Worm (Caenorhabditis elegans): ENCODE data around the gene Y71H10B.1.

Y71H10B.1 gene

DNA sequence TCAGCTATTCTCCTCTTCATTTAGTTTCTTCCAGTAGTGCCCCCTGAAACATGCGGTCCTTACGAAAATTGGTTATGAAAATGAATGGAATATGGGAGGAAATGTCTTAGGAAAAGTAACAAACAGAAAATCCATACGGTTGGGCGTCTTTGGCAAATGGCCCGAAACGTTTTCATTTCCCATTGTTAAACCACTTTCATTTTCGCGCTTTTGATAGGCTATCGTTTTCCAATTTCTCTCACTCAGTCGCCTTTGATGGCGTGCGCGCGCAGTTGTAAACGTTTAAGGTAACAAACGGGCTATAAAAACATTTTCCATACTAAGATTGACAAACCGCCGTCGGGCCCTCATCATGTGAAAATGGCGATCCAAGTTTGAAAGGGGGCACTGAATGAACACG lies 45.0 kb downstream of the Y71H10B.1 start:
- TF ChIP-seq F13C5.2 (tag; optimal IDR thresholded peaks at IDR 0.05) (no peak), flt-1 (GFP tag; IDR thresholded peaks at IDR 0.05) (no peak), B0310.2 (tag; optimal IDR thresholded peaks at IDR 0.05) (no peak)

DNA sequence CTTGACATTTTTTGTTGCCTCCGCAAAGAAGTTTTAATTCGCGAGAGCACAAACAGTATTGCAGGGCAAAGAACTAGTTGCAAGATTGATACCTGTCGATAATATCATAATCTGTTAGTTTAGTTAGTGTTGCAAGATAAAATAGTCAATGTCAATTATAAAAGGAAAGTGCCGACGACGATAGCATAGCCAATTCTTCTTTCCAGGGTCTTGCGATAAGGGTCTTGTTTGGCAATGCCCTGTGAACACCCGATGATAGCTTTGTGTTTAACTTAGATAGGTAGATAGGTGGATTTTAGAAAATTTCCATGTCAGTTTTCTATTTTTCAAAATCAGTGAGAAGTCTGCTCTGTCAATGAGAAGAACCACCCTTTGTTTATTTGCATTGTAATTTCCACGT lies 45.8 kb downstream of the Y71H10B.1 start:
- TF ChIP-seq tbx-11 (GFP tag; IDR thresholded peaks at IDR 0.05) (no peak), hmg-4 (GFP tag; optimal IDR thresholded peaks at IDR 0.05) (no peak), ceh-36 (tag; optimal IDR thresholded peaks at IDR 0.05) (no peak)

DNA sequence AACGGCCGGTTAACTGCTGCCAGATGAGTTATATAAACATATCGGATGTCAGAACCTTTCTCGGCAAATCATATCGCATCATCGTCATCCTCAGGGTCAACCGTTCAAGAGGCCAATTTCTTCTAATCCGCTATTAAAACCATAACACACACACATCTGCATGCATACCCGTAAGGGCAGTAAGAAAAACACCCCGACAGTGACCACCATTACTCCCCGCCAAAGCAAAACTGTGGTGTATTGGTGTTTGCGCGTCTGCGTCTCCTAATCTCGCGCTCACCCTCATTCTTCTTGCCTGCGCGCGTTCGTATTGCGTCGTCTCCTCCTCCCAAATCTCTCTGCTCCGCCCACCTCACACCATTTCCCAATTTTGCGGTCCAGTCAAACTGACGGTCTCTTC lies 46.6 kb downstream of the Y71H10B.1 start:
- TF ChIP-seq tbx-37 (GFP tag; conservative IDR thresholded peaks at IDR 0.05), result no peak; the same call in 1 of the 2 replicates
- peak; percentile 62 for TF ChIP-seq ceh-36 (tag; optimal IDR thresholded peaks at IDR 0.05)
- no peak for TF ChIP-seq ets-7 (tag; optimal IDR thresholded peaks at IDR 0.05)
- TF ChIP-seq scrt-1 (GFP tag; IDR thresholded peaks at IDR 0.05), result 0 out of 2 replicates have a peak, but pooled peaks have one; percentile 25
- TF ChIP-seq hmg-4 (GFP tag; optimal IDR thresholded peaks at IDR 0.05), result peak; percentile 32

Data from whole organism, early embryonic.